Fruit fly (Drosophila melanogaster): ENCODE measurements around the gene CG31269.

The CG31269 gene

DNA sequence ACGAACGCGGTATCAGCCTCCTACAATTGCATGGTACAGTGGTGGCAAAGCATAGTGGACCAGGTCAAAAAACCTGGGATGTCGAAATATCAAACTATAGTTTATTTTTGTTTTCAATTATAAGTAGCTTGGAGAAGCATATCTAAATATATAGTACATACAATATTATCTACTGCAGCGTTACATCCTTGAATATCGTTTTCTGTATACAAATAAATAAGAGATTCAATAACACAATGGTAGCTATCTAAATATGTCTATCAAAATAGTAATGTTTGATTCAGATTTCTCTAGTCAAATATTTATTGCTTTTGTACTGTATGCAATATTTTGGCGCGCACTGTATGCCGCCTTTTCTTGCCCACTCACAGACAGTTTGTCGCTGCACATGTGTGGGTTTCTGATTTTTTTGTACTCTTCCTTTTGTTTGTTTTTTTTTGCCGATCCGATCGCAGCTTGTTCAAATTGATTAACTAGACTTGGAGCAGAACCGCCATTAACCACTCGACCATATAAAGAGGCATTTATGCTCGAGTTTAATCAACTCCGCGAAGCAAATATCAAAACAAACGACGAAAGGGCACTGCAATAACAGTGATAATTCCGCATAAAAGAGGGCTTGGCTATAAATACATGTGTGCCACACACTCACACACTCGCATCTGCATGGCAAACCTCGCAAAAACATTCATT lies 46.1 kb upstream of the CG31269 start (continued):
- TF ChIP-seq shn (GFP tag; optimal IDR thresholded peaks at IDR 0.05) (peak; percentile 83), cg (GFP tag; optimal IDR thresholded peaks at IDR 0.05) (peak; percentile 26), unpg (GFP tag; optimal IDR thresholded peaks at IDR 0.05) (peak; percentile 97), lab (GFP tag; optimal IDR thresholded peaks at IDR 0.05) (peak; percentile 96), bcd (GFP tag; optimal IDR thresholded peaks at IDR 0.05) (peak; percentile 96), Side (GFP tag; optimal IDR thresholded peaks at IDR 0.05) (peak; percentile 82), HLHmδ (GFP tag; optimal IDR thresholded peaks at IDR 0.05) (no peak), CG13123 (GFP tag; optimal IDR thresholded peaks at IDR 0.05) (peak; percentile 91), CG2875 (GFP tag; optimal IDR thresholded peaks at IDR 0.05) (peak; percentile 97), D (optimal IDR thresholded peaks at IDR 0.05) (no peak), D (GFP tag; optimal IDR thresholded peaks at IDR 0.05) (peak; percentile 95), luna (GFP tag; optimal IDR thresholded peaks at IDR 0.05) (peak; percentile 72), toy (GFP tag; IDR thresholded peaks at IDR 0.05) (peak; percentile 75; the same call in 1 of the 2 replicates), phol (tag; optimal IDR thresholded peaks at IDR 0.05) (peak; percentile 97), CG34224 (GFP tag; IDR thresholded peaks at IDR 0.05; ENCODE audit: partially characterized antibody) (no peak; the same call in 2 of the 3 replicates), CG30431 (GFP tag; optimal IDR thresholded peaks at IDR 0.05) (peak; percentile 91), bbx (GFP tag; IDR thresholded peaks at IDR 0.05; ENCODE audit: partially characterized antibody) (no peak), CG2678 (tag; optimal IDR thresholded peaks at IDR 0.05) (peak; percentile 97), sens (GFP tag) (peak; percentile 99), CG18262 (tag; optimal IDR thresholded peaks at IDR 0.05) (peak; percentile 98), Fer3 (tag; optimal IDR thresholded peaks at IDR 0.05) (peak; percentile 91), Stat92E (GFP tag; optimal IDR thresholded peaks at IDR 0.05) (peak in 1 of 3 experiments; percentile 86), Dfd (GFP tag; optimal IDR thresholded peaks at IDR 0.05) (no peak), CG6765 (GFP tag; optimal IDR thresholded peaks at IDR 0.05) (peak; percentile 92), Ada2b (GFP tag; IDR thresholded peaks at IDR 0.05) (peak; percentile 86), NK7.1 (GFP tag; optimal IDR thresholded peaks at IDR 0.05) (peak; percentile 84), Sry-δ (GFP tag; optimal IDR thresholded peaks at IDR 0.05) (no peak), CG15073 (GFP tag; optimal IDR thresholded peaks at IDR 0.05) (peak; percentile 98), Xrp1 (GFP tag; IDR thresholded peaks at IDR 0.05) (peak; percentile 97), YL-1 (GFP tag; optimal IDR thresholded peaks at IDR 0.05) (peak; percentile 85), CG16815 (GFP tag; optimal IDR thresholded peaks at IDR 0.05) (peak; percentile 90), sob (GFP tag; IDR thresholded peaks at IDR 0.05) (peak; percentile 91), C15 (GFP tag; IDR thresholded peaks at IDR 0.05) (peak; percentile 73; the same call in 2 of the 3 replicates), Mes4 (GFP tag; optimal IDR thresholded peaks at IDR 0.05) (peak; percentile 89), CG10267 (tag; optimal IDR thresholded peaks at IDR 0.05) (peak; percentile 90), NfI (GFP tag; optimal IDR thresholded peaks at IDR 0.05) (peak; percentile 92), jumu (GFP tag; optimal IDR thresholded peaks at IDR 0.05) (peak; percentile 86), CG31365 (tag; optimal IDR thresholded peaks at IDR 0.05) (peak; percentile 80), CG32532 (GFP tag; IDR thresholded peaks at IDR 0.05) (peak; percentile 94), CG1529 (GFP tag; optimal IDR thresholded peaks at IDR 0.05) (peak; percentile 96), Doc3 (GFP tag; IDR thresholded peaks at IDR 0.05; ENCODE audit: partially characterized antibody) (no peak), dmrt11E (tag; optimal IDR thresholded peaks at IDR 0.05) (peak; percentile 96), Sin3A (optimal IDR thresholded peaks at IDR 0.05) (no peak), Meics (GFP tag; optimal IDR thresholded peaks at IDR 0.05) (peak; percentile 95), fu2 (GFP tag; optimal IDR thresholded peaks at IDR 0.05) (peak; percentile 78), hb (GFP tag; IDR thresholded peaks at IDR 0.05; ENCODE audit: partially characterized antibody) (no peak), caup (GFP tag; optimal IDR thresholded peaks at IDR 0.05; ENCODE audit: severe bottlenecking) (peak; percentile 94), CG17385 (GFP tag; optimal IDR thresholded peaks at IDR 0.05) (peak; percentile 94), fru (optimal IDR thresholded peaks at IDR 0.05) (no peak)

Data from whole organism, embryonic.